Fruit fly (Drosophila melanogaster): ENCODE results near the gene meru.

The meru gene

DNA sequence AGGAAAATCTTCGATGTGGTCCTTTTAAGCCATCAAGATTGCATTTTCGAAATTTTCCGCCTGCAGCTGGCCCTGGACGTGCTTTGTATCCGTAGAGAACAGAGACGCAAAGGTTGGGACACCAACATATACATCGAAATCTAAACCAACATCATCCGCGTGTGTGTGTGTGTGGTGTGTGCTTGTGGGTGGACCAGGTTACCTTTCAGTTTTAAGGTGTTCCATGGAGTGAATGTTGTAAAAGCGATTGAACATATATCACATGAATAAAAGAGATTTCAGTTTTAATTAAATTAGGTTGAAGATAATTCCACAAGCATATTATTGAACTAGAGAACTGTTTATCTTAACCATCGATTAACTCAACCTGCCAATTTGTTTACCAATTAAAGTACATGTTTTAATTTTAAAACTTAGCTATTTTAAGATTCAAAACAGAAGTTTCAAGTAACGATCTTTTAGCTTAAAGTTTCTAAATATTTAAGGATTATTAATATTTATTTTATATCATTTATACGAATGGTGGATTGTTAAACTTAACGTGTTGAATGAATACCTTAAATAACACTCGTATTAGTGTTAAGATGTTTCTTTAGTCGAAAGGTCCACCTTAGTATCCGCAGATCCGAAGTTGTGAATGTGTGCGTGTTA, 16.8 kb downstream of the meru start (continued):
- TF ChIP-seq Atf3 (GFP tag; optimal IDR thresholded peaks at IDR 0.05) (peak; percentile 7), CG1602 (GFP tag; optimal IDR thresholded peaks at IDR 0.05) (peak; percentile 27), CG8290 (GFP tag; optimal IDR thresholded peaks at IDR 0.05) (no peak), CG8290 (tag; optimal IDR thresholded peaks at IDR 0.05) (peak in 1 of 2 experiments; percentile 89), Fer2 (tag; optimal IDR thresholded peaks at IDR 0.05) (peak; percentile 84), fd102C (GFP tag; optimal IDR thresholded peaks at IDR 0.05) (no peak), Elba2 (GFP tag; optimal IDR thresholded peaks at IDR 0.05) (no peak), pho (GFP tag; optimal IDR thresholded peaks at IDR 0.05) (peak; percentile 40), Hr51 (GFP tag; optimal IDR thresholded peaks at IDR 0.05) (peak; percentile 5 to 91), CG14441 (GFP tag; IDR thresholded peaks at IDR 0.05) (peak; percentile 68), hbn (GFP tag; IDR thresholded peaks at IDR 0.05; ENCODE audit: partially characterized antibody) (peak; percentile 8; the same call in 1 of the 2 replicates), HmgD (GFP tag; optimal IDR thresholded peaks at IDR 0.05) (peak; percentile 39), peb (GFP tag; IDR thresholded peaks at IDR 0.05) (no peak), esg (GFP tag; conservative IDR thresholded peaks at IDR 0.05) (peak; percentile 49; the same call in 1 of the 2 replicates), sim (GFP tag; IDR thresholded peaks at IDR 0.05) (no peak), HLHmδ (GFP tag; optimal IDR thresholded peaks at IDR 0.05) (no peak), org-1 (GFP tag; optimal IDR thresholded peaks at IDR 0.05) (peak; percentile 80), crc (GFP tag; optimal IDR thresholded peaks at IDR 0.05) (no peak), CG13123 (GFP tag; optimal IDR thresholded peaks at IDR 0.05) (peak; percentile 48), fd96Cb (tag; optimal IDR thresholded peaks at IDR 0.05) (peak; percentile 72), Dip2 (GFP tag; IDR thresholded peaks at IDR 0.05) (no peak), gro (GFP tag; optimal IDR thresholded peaks at IDR 0.05) (peak; percentile 74), Mad (GFP tag; optimal IDR thresholded peaks at IDR 0.05) (peak; percentile 37), corto (GFP tag; optimal IDR thresholded peaks at IDR 0.05) (no peak), gsb-n (tag; optimal IDR thresholded peaks at IDR 0.05) (peak; percentile 24), H2.0 (GFP tag; IDR thresholded peaks at IDR 0.05) (peak; percentile 69), ac (GFP tag; optimal IDR thresholded peaks at IDR 0.05) (peak; percentile 24), Dek (tag; optimal IDR thresholded peaks at IDR 0.05) (peak; percentile 76), tgo (GFP tag; IDR thresholded peaks at IDR 0.05) (peak; percentile 38; the same call in 1 of the 3 replicates), sqz (GFP tag; optimal IDR thresholded peaks at IDR 0.05) (peak; percentile 76), jing (GFP tag; optimal IDR thresholded peaks at IDR 0.05) (no peak), chn (GFP tag; optimal IDR thresholded peaks at IDR 0.05) (peak; percentile 38), maf-S (GFP tag; optimal IDR thresholded peaks at IDR 0.05) (peak; percentile 54), Mrtf (GFP tag; IDR thresholded peaks at IDR 0.05) (peak; percentile 50; the same call in 2 of the 3 replicates), tio (GFP tag; optimal IDR thresholded peaks at IDR 0.05) (peak; percentile 73), zfh1 (GFP tag; IDR thresholded peaks at IDR 0.05) (peak; percentile 30; the same call in 1 of the 3 replicates), Myb (GFP tag; optimal IDR thresholded peaks at IDR 0.05) (peak; percentile 45), klu (GFP tag; IDR thresholded peaks at IDR 0.05) (0 out of 2 replicates have a peak, but pooled peaks have one; percentile 20), Dbx (GFP tag; IDR thresholded peaks at IDR 0.05) (peak; percentile 68; the same call in 2 of the 3 replicates), CG4328 (GFP tag; optimal IDR thresholded peaks at IDR 0.05) (peak; percentile 90), CG1529 (GFP tag; optimal IDR thresholded peaks at IDR 0.05) (peak; percentile 41), Opbp (GFP tag; IDR thresholded peaks at IDR 0.05; ENCODE audit: partially characterized antibody) (no peak), CG2199 (GFP tag; IDR thresholded peaks at IDR 0.05) (peak; percentile 40; the same call in 1 of the 3 replicates), CG13424 (tag; optimal IDR thresholded peaks at IDR 0.05) (peak; percentile 89), CG14050 (GFP tag; IDR thresholded peaks at IDR 0.05) (peak; percentile 44; the same call in 1 of the 3 replicates), CG1603 (tag; optimal IDR thresholded peaks at IDR 0.05) (peak; percentile 53), CG7928 (GFP tag; optimal IDR thresholded peaks at IDR 0.05) (no peak), CG3726 (GFP tag; IDR thresholded peaks at IDR 0.05) (no peak), sd (tag; optimal IDR thresholded peaks at IDR 0.05) (no peak), trh (GFP tag; optimal IDR thresholded peaks at IDR 0.05) (peak; percentile 1)

Data from whole organism, embryonic.